Worm (Caenorhabditis elegans) whole organism, midembryonic: ENCODE results near the gene C42D4.3.

Experiments
- cog-1 ChIP-seq: sonication (generic microtip); optimal IDR thresholded peaks from 2 replicates; lab custom pipeline; 2016; ENCODE audit warnings: missing genetic modification characterization, missing compliant biosample characterization
- flt-1 ChIP-seq: fragments of 200-800 bp; sonication (Bioruptor generic); IDR thresholded peaks from 2 replicates; pipeline ENCODE4 v1.3.6; 2022; ENCODE audit warnings: missing genetic modification characterization, missing compliant biosample characterization
- med-1 ChIP-seq: sonication (generic microtip); optimal IDR thresholded peaks from 2 replicates; lab custom pipeline; 2017; ENCODE audit warnings: missing genetic modification characterization, mild to moderate bottlenecking, missing compliant biosample characterization, antibody characterized with exemption, missing genetic modification reagents; ENCODE audit not compliant: insufficient read depth
- ref-1 ChIP-seq: fragments of 200-800 bp; sonication (Bioruptor generic); conservative IDR thresholded peaks from 2 replicates; pipeline ENCODE4 v1.3.6; 2022; ENCODE audit warnings: missing genetic modification reagents, missing genetic modification characterization, missing compliant biosample characterization
- ztf-23 ChIP-seq: fragments of 200-800 bp; sonication (Bioruptor generic); IDR thresholded peaks from 2 replicates; pipeline ENCODE4 v1.3.6; 2022; ENCODE audit warnings: missing genetic modification reagents, missing genetic modification characterization, missing compliant biosample characterization
- ztf-29 ChIP-seq: fragments of 200-800 bp; sonication (Bioruptor generic); IDR thresholded peaks from 2 replicates; pipeline ENCODE4 v1.3.6; 2022; ENCODE audit warnings: missing genetic modification reagents, missing genetic modification characterization, missing compliant biosample characterization

ce11 chrIV:7228208-7228607 is 49.2 kb downstream of the C42D4.3 start, which contains the start of gene D2024.5:
- TF ChIP-seq cog-1 (tag; lab: Kevin White, UChicago) (no peak), ztf-23 (no peak), flt-1 (no peak), ref-1 (no peak), med-1 (GFP tag; lab: Kevin White, UChicago) (no peak), ztf-29 (GFP tag; lab: Robert Waterston, UW) (no peak)
